Fruit fly (Drosophila melanogaster) whole organism, embryonic: ENCODE data around the gene Ir7g.

Source experiments
- CG13123 ChIP-seq: fragments of 200-800 bp; sonication (Bioruptor generic); optimal IDR thresholded peaks from 2 replicates; lab custom pipeline; 2016; ENCODE audit warnings: missing biosample characterization, missing genetic modification characterization
- CG30431 ChIP-seq: fragments of 200-800 bp; sonication (Bioruptor generic); optimal IDR thresholded peaks from 2 replicates; lab custom pipeline; 2017; ENCODE audit warnings: missing biosample characterization, missing genetic modification characterization
- CG7357 ChIP-seq: fragments of 200-800 bp; sonication (Bioruptor generic); IDR thresholded peaks from 3 replicates; pipeline ENCODE4 v1.3.6; 2022; ENCODE audit warnings: missing biosample characterization, missing genetic modification characterization
- CTCF ChIP-seq: fragments of 200-800 bp; sonication (Bioruptor generic); optimal IDR thresholded peaks from 2 replicates; lab custom pipeline; 2017; ENCODE audit warnings: missing biosample characterization, mild to moderate bottlenecking, missing genetic modification characterization, moderate library complexity
- Oaz ChIP-seq: fragments of 200-800 bp; sonication (Bioruptor generic); IDR thresholded peaks from 2 replicates; pipeline ENCODE4 v1.3.6; 2022; ENCODE audit warnings: missing biosample characterization, missing genetic modification characterization
- mirr ChIP-seq: fragments of 200-800 bp; sonication (Bioruptor generic); optimal IDR thresholded peaks from 3 replicates; lab custom pipeline; 2018; ENCODE audit warnings: missing biosample characterization, mild to moderate bottlenecking, missing genetic modification characterization
- sr ChIP-seq: fragments of 200-800 bp; sonication (Bioruptor generic); IDR thresholded peaks from 3 replicates; pipeline ENCODE4 v1.3.6; 2022; ENCODE audit warnings: missing biosample characterization, missing genetic modification characterization

- TF ChIP-seq sr (GFP tag; lab: Robert Waterston, UW) = peak; percentile 67
- TF ChIP-seq CTCF (GFP tag; lab: Kevin White, UChicago) = peak; percentile 26
- TF ChIP-seq CG7357 (GFP tag; lab: Robert Waterston, UW) = peak; percentile 25; the same call in 1 of the 3 replicates
- no peak for TF ChIP-seq CG13123
- peak; percentile 52 for TF ChIP-seq Oaz (GFP tag; lab: Robert Waterston, UW)
- no peak for TF ChIP-seq CG30431
- TF ChIP-seq mirr (GFP tag; lab: Kevin White, UChicago) = peak; percentile 86
Observed at dm6 chrX:7934679-7935078, 50.2 kb downstream of the Ir7g start, which contains the start of gene RpS14b.
